Fruit fly (Drosophila melanogaster) whole organism, embryonic: Measurements from ENCODE around the gene CG42534.

Experiments used
- ATbp ChIP-seq: fragments of 200-800 bp; sonication (Bioruptor generic); optimal IDR thresholded peaks from 2 replicates; lab custom pipeline; 2017; ENCODE audit warnings: missing biosample characterization, mild to moderate bottlenecking, missing genetic modification characterization, missing genetic modification reagents
- Abd-B ChIP-seq: fragments of 200-800 bp; sonication (Bioruptor generic); optimal IDR thresholded peaks from 2 replicates; lab custom pipeline; 2018; ENCODE audit warnings: missing biosample characterization, mild to moderate bottlenecking, missing genetic modification characterization, moderate library complexity
- Atf6 ChIP-seq: fragments of 200-800 bp; sonication (Bioruptor generic); IDR thresholded peaks from 2 replicates; pipeline ENCODE4 v1.3.6; 2022; ENCODE audit warnings: missing biosample characterization, missing genetic modification characterization
- Awh ChIP-seq: fragments of 200-800 bp; sonication (Bioruptor generic); IDR thresholded peaks from 2 replicates; pipeline ENCODE4, ENCODE4 v1.3.6; 2022; ENCODE audit warnings: missing biosample characterization, missing genetic modification characterization
- CG11085 ChIP-seq: fragments of 200-800 bp; sonication (Bioruptor generic); IDR thresholded peaks from 2 replicates; pipeline ENCODE4 v1.3.6; 2022; ENCODE audit warnings: missing biosample characterization, missing genetic modification characterization
- CG11398 ChIP-seq: fragments of 200-800 bp; sonication (Bioruptor generic); optimal IDR thresholded peaks from 2 replicates; lab custom pipeline; 2016; ENCODE audit warnings: missing biosample characterization, missing genetic modification characterization
- CG11560 ChIP-seq: fragments of 200-800 bp; sonication (Bioruptor generic); IDR thresholded peaks from 3 replicates; pipeline ENCODE4 v1.3.6; 2022; ENCODE audit warnings: missing biosample characterization, missing genetic modification characterization
- CG12104 ChIP-seq: fragments of 200-800 bp; sonication (Bioruptor generic); optimal IDR thresholded peaks from 3 replicates; lab custom pipeline; 2016; ENCODE audit warnings: missing biosample characterization, missing genetic modification characterization
- CG13775 ChIP-seq: fragments of 200-800 bp; sonication (Bioruptor generic); optimal IDR thresholded peaks from 3 replicates; lab custom pipeline; 2017; ENCODE audit warnings: missing biosample characterization, mild to moderate bottlenecking, missing genetic modification characterization
- CG15269 ChIP-seq: fragments of 200-800 bp; sonication (Bioruptor generic); optimal IDR thresholded peaks from 2 replicates; lab custom pipeline; 2018; ENCODE audit warnings: missing biosample characterization, mild to moderate bottlenecking, missing genetic modification characterization, moderate library complexity
- CG15601 ChIP-seq: fragments of 200-800 bp; sonication (Bioruptor generic); optimal IDR thresholded peaks from 3 replicates; lab custom pipeline; 2019; ENCODE audit warnings: missing biosample characterization, mild to moderate bottlenecking, missing genetic modification characterization, moderate library complexity
- CG17328 ChIP-seq: fragments of 200-800 bp; sonication (Bioruptor generic); IDR thresholded peaks from 2 replicates; pipeline ENCODE4 v1.3.6; 2022; ENCODE audit warnings: missing biosample characterization, missing genetic modification characterization
- CG18476 ChIP-seq: fragments of 200-800 bp; sonication (Bioruptor generic); optimal IDR thresholded peaks from 2 replicates; lab custom pipeline; 2016; ENCODE audit warnings: missing biosample characterization, mild to moderate bottlenecking, missing genetic modification characterization
- CG18764 ChIP-seq: fragments of 200-800 bp; sonication (Bioruptor generic); optimal IDR thresholded peaks from 3 replicates; lab custom pipeline; 2016; ENCODE audit warnings: missing biosample characterization, missing genetic modification characterization
- CG30020 ChIP-seq: fragments of 200-800 bp; optimal IDR thresholded peaks from 2 replicates; lab custom pipeline; 2019; ENCODE audit warnings: missing biosample characterization, mild to moderate bottlenecking, missing genetic modification characterization, moderate library complexity
- CG43689 ChIP-seq: fragments of 200-800 bp; sonication (Bioruptor generic); IDR thresholded peaks from 2 replicates; pipeline ENCODE4 v1.3.6; 2022; ENCODE audit warnings: missing biosample characterization, missing genetic modification characterization
- CG5180 ChIP-seq: fragments of 200-800 bp; sonication (Bioruptor generic); optimal IDR thresholded peaks from 3 replicates; lab custom pipeline; 2017; ENCODE audit warnings: missing biosample characterization, missing genetic modification characterization, mild to moderate bottlenecking, moderate library complexity, missing genetic modification reagents
- CG6689 ChIP-seq: fragments of 200-800 bp; sonication (Bioruptor generic); IDR thresholded peaks from 2 replicates; pipeline ENCODE4 v1.3.6; 2022; ENCODE audit warnings: missing biosample characterization, missing genetic modification characterization
- CG6854 ChIP-seq: fragments of 200-800 bp; sonication (Bioruptor generic); optimal IDR thresholded peaks from 3 replicates; lab custom pipeline; 2017; ENCODE audit warnings: missing biosample characterization, mild to moderate bottlenecking, missing genetic modification characterization
- CG7372 ChIP-seq: fragments of 200-800 bp; sonication (Bioruptor generic); IDR thresholded peaks from 2 replicates; pipeline ENCODE4 v1.3.6; 2022; ENCODE audit warnings: missing biosample characterization, missing genetic modification characterization
- CG7963 ChIP-seq: fragments of 200-800 bp; sonication (Bioruptor generic); IDR thresholded peaks from 3 replicates; pipeline ENCODE4 v1.3.6; 2022; ENCODE audit warnings: missing biosample characterization, missing genetic modification characterization; ENCODE audit not compliant: partially characterized antibody
- CG7987 ChIP-seq: fragments of 200-800 bp; sonication (Bioruptor generic); optimal IDR thresholded peaks from 2 replicates; lab custom pipeline; 2018; ENCODE audit warnings: missing biosample characterization, mild to moderate bottlenecking, missing genetic modification characterization, moderate library complexity
- CG9727 ChIP-seq: fragments of 200-800 bp; sonication (Bioruptor generic); optimal IDR thresholded peaks from 3 replicates; lab custom pipeline; 2017; ENCODE audit warnings: missing biosample characterization, mild to moderate bottlenecking, missing genetic modification characterization
- CG9797 ChIP-seq: fragments of 200-800 bp; sonication (Bioruptor generic); optimal IDR thresholded peaks from 3 replicates; lab custom pipeline; 2018; ENCODE audit warnings: missing biosample characterization, mild to moderate bottlenecking, missing genetic modification characterization
- CHES-1-like ChIP-seq: fragments of 200-800 bp; sonication (Bioruptor generic); optimal IDR thresholded peaks from 2 replicates; lab custom pipeline; 2016; ENCODE audit warnings: missing biosample characterization, missing genetic modification characterization
- Dll ChIP-seq: fragments of 200-800 bp; sonication (Bioruptor generic); IDR thresholded peaks from 4 replicates; pipeline ENCODE4 v1.3.6; 2022; ENCODE audit warnings: missing biosample characterization, missing genetic modification characterization; ENCODE audit not compliant: partially characterized antibody
- GATAe ChIP-seq: fragments of 200-800 bp; sonication (Bioruptor generic); conservative IDR thresholded peaks from 2 replicates; pipeline ENCODE4 v1.3.6; 2022; ENCODE audit warnings: missing biosample characterization, missing genetic modification characterization
- Myb ChIP-seq: fragments of 200-800 bp; sonication (Bioruptor generic); optimal IDR thresholded peaks from 2 replicates; lab custom pipeline; 2016; ENCODE audit warnings: missing biosample characterization, missing genetic modification characterization
- NfI ChIP-seq: fragments of 200-800 bp; sonication (Bioruptor generic); optimal IDR thresholded peaks from 3 replicates; lab custom pipeline; 2018; ENCODE audit warnings: missing biosample characterization, mild to moderate bottlenecking, missing genetic modification characterization, moderate library complexity
- Sin3A ChIP-seq: fragments of >200 bp; optimal IDR thresholded peaks from 2 replicates; lab custom pipeline; 2018
- Xrp1 ChIP-seq: fragments of 200-800 bp; sonication (Bioruptor generic); IDR thresholded peaks from 2 replicates; pipeline ENCODE4 v1.3.6; 2022; ENCODE audit warnings: missing biosample characterization, missing genetic modification characterization
- az2 ChIP-seq: fragments of 200-800 bp; sonication (Bioruptor generic); optimal IDR thresholded peaks from 3 replicates; lab custom pipeline; 2016; ENCODE audit warnings: missing biosample characterization, missing genetic modification characterization
- bsh ChIP-seq, 2 experiments: fragments of 200-800 bp; sonication (Bioruptor generic); optimal IDR thresholded peaks; 2 replicates each; lab custom pipeline; 2017 to 2018; ENCODE audit warnings: mild to moderate bottlenecking in 2 of 2, missing biosample characterization in 2 of 2, missing genetic modification characterization in 2 of 2, moderate library complexity in 1 of 2
- croc ChIP-seq: fragments of 200-800 bp; sonication (Bioruptor generic); conservative IDR thresholded peaks from 3 replicates; pipeline ENCODE4 v1.3.6; 2022; ENCODE audit warnings: missing biosample characterization, missing genetic modification characterization
- crp ChIP-seq, 2 experiments: fragments of 200-800 bp; sonication (Bioruptor generic); optimal IDR thresholded peaks; 2 replicates in 1 of 2; 3 replicates in 1 of 2; lab custom pipeline; 2017; ENCODE audit warnings: missing biosample characterization in 2 of 2, missing genetic modification characterization in 2 of 2, mild to moderate bottlenecking in 1 of 2, moderate library complexity in 1 of 2
- da ChIP-seq: fragments of 200-800 bp; sonication (Bioruptor generic); optimal IDR thresholded peaks from 2 replicates; lab custom pipeline; 2016; ENCODE audit warnings: missing biosample characterization, missing genetic modification characterization
- disco-r ChIP-seq: fragments of 200-800 bp; sonication (Bioruptor generic); optimal IDR thresholded peaks from 2 replicates; lab custom pipeline; 2016; ENCODE audit warnings: missing biosample characterization, missing genetic modification characterization
- eyg ChIP-seq: fragments of 200-800 bp; sonication (Bioruptor generic); optimal IDR thresholded peaks from 3 replicates; lab custom pipeline; 2016; ENCODE audit warnings: missing biosample characterization, missing genetic modification characterization
- gsb ChIP-seq: fragments of 200-800 bp; sonication (Bioruptor generic); IDR thresholded peaks from 2 replicates; pipeline ENCODE4 v1.3.6; 2022; ENCODE audit warnings: missing biosample characterization, missing genetic modification characterization
- h ChIP-seq: fragments of >200 bp; optimal IDR thresholded peaks from 2 replicates; lab custom pipeline; 2017
- hth ChIP-seq: fragments of >200 bp; optimal IDR thresholded peaks from 2 replicates; lab custom pipeline; 2017; ENCODE audit warnings: inconsistent platforms
- kni ChIP-seq: fragments of 200-800 bp; sonication (Bioruptor generic); optimal IDR thresholded peaks from 3 replicates; lab custom pipeline; 2017; ENCODE audit warnings: mild to moderate bottlenecking, missing biosample characterization, missing genetic modification reagents, missing genetic modification characterization
- lbe ChIP-seq: fragments of 200-800 bp; sonication (Bioruptor generic); optimal IDR thresholded peaks from 2 replicates; lab custom pipeline; 2016; ENCODE audit warnings: missing biosample characterization, mild to moderate bottlenecking, missing genetic modification characterization
- nom ChIP-seq: fragments of 200-800 bp; sonication (Bioruptor generic); optimal IDR thresholded peaks from 2 replicates; lab custom pipeline; 2017; ENCODE audit warnings: missing biosample characterization, missing genetic modification characterization, mild to moderate bottlenecking, moderate library complexity, missing genetic modification reagents
- phol ChIP-seq: fragments of 200-800 bp; sonication (Bioruptor generic); optimal IDR thresholded peaks from 3 replicates; lab custom pipeline; 2018; ENCODE audit warnings: missing biosample characterization, mild to moderate bottlenecking, missing genetic modification characterization, moderate library complexity
- pnt ChIP-seq: fragments of 200-800 bp; sonication (Bioruptor generic); optimal IDR thresholded peaks from 3 replicates; lab custom pipeline; 2016; ENCODE audit warnings: missing biosample characterization, missing genetic modification characterization
- sd ChIP-seq: fragments of 200-800 bp; sonication (Bioruptor generic); optimal IDR thresholded peaks from 3 replicates; lab custom pipeline; 2018; ENCODE audit warnings: missing biosample characterization, mild to moderate bottlenecking, missing genetic modification characterization, moderate library complexity
- sna ChIP-seq: fragments of 200-800 bp; sonication (Bioruptor generic); IDR thresholded peaks from 2 replicates; pipeline ENCODE4 v1.3.6; 2022; ENCODE audit warnings: missing biosample characterization, missing genetic modification characterization; ENCODE audit not compliant: partially characterized antibody
- stc ChIP-seq: fragments of 200-800 bp; sonication (Bioruptor generic); IDR thresholded peaks from 2 replicates; pipeline ENCODE4 v1.3.6; 2022; ENCODE audit warnings: missing biosample characterization, missing genetic modification characterization
- usp ChIP-seq: fragments of >200 bp; optimal IDR thresholded peaks from 2 replicates; lab custom pipeline; 2017; ENCODE audit warnings: missing biosample characterization, missing genetic modification characterization

The CG42534 gene

DNA sequence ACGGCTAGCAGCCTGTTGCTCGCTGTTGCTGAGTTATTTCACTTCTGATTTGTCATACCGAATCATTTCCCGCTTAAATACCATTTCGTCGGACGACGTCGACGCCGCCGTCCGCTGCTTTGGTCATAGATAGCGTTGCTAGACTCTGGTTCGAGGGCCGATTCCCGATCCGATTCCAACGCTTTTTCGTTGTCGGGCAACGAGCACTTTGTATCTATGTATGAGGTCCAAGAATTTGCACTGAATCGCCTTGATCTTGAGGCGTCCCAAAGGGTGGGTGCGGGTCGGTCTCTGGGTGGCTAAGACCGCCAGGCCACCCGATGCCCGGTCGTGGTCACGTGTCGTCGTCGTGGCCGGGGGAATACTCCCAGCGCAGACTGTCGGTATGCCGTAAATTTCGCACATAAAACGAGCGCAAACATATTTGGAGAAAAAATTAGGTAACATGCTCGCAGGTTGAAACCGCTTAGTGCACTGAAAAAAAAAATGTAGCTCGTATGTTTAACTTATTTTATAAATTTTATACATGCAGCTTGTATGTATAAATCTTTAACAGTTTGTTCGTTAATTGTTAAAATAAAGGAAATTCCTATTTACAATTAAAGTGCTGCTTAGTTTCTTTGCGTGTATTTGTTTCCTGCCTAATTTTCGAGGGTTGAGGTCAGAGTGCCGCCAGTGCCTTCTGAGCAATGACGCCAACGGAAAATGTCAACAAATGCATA is 48.1 kb upstream of the CG42534 start, which contains the start of gene CG3348 (continued):
- TF ChIP-seq Dll (no peak), CG18476 (GFP tag; lab: Kevin White, UChicago) (peak; percentile 66), GATAe (peak; percentile 31), az2 (GFP tag; lab: Kevin White, UChicago) (peak; percentile 47), NfI (GFP tag; lab: Kevin White, UChicago) (peak; percentile 72), CG11398 (GFP tag; lab: Kevin White, UChicago) (peak; percentile 15), lbe (GFP tag; lab: Kevin White, UChicago) (peak; percentile 41), CG18764 (GFP tag; lab: Kevin White, UChicago) (peak; percentile 4), CG7987 (GFP tag; lab: Kevin White, UChicago) (peak; percentile 10), h (lab: Kevin White, UChicago) (no peak), sd (tag; lab: Kevin White, UChicago) (peak; percentile 50), bsh (GFP tag; optimal IDR thresholded peaks at IDR 0.05; lab: Kevin White, UChicago) (peak in 1 of 2 experiments; percentile 69), eyg (GFP tag; lab: Kevin White, UChicago) (peak; percentile 60), CG7963 (GFP tag; lab: Robert Waterston, UW) (no peak), Abd-B (GFP tag; lab: Kevin White, UChicago) (peak; percentile 57), CG9797 (GFP tag; lab: Kevin White, UChicago) (no peak), croc (GFP tag; lab: Robert Waterston, UW) (peak; percentile 39; the same call in 2 of the 3 replicates), kni (no peak), CHES-1-like (GFP tag; lab: Kevin White, UChicago) (peak; percentile 63), ATbp (GFP tag; lab: Kevin White, UChicago) (peak; percentile 21), CG13775 (GFP tag; lab: Kevin White, UChicago) (peak; percentile 73), phol (peak; percentile 67), Awh (GFP tag; lab: Robert Waterston, UW) (peak; percentile 38; the same call in 1 of the 2 replicates), pnt (GFP tag; lab: Kevin White, UChicago) (no peak), disco-r (GFP tag; lab: Kevin White, UChicago) (no peak), nom (GFP tag; lab: Kevin White, UChicago) (no peak), CG9727 (GFP tag; lab: Kevin White, UChicago) (peak; percentile 84), CG11560 (tag; lab: Robert Waterston, UW) (peak; percentile 53; the same call in 1 of the 3 replicates), stc (GFP tag; lab: Robert Waterston, UW) (0 out of 2 replicates have a peak, but pooled peaks have one; percentile 30), CG15269 (tag; lab: Kevin White, UChicago) (peak; percentile 76), CG6854 (peak; percentile 41), CG11085 (GFP tag; lab: Robert Waterston, UW) (peak; percentile 66), CG5180 (GFP tag; lab: Kevin White, UChicago) (peak; percentile 4), hth (no peak), usp (GFP tag; lab: Kevin White, UChicago) (no peak), da (GFP tag; lab: Kevin White, UChicago) (no peak), Atf6 (GFP tag; lab: Robert Waterston, UW) (peak; percentile 81), CG7372 (peak; percentile 58), crp (GFP tag; optimal IDR thresholded peaks at IDR 0.05; lab: Kevin White, UChicago) (no peak), CG17328 (GFP tag; lab: Robert Waterston, UW) (peak; percentile 71), Xrp1 (GFP tag; lab: Robert Waterston, UW) (peak; percentile 75), Myb (GFP tag; lab: Kevin White, UChicago) (peak; percentile 50), Sin3A (lab: Kevin White, UChicago) (no peak), CG15601 (peak; percentile 20), gsb (GFP tag; lab: Robert Waterston, UW) (no peak), CG43689 (no peak; the same call in 1 of the 2 replicates), CG30020 (no peak), CG6689 (peak; percentile 59), sna (GFP tag; lab: Robert Waterston, UW) (no peak), CG12104 (GFP tag; lab: Kevin White, UChicago) (peak; percentile 77)
